Fruit fly (Drosophila melanogaster) whole organism, embryonic: ENCODE results near the gene CG5516.

Source experiments
- Atf-2 ChIP-seq: fragments of 200-800 bp; sonication (Bioruptor generic); optimal IDR thresholded peaks from 2 replicates; lab custom pipeline; 2016; ENCODE audit warnings: missing biosample characterization, missing genetic modification characterization
- Atf6 ChIP-seq: fragments of 200-800 bp; sonication (Bioruptor generic); IDR thresholded peaks from 2 replicates; pipeline ENCODE4 v1.3.6; 2022; ENCODE audit warnings: missing biosample characterization, missing genetic modification characterization
- CG1024 ChIP-seq: fragments of 200-800 bp; sonication (Bioruptor generic); IDR thresholded peaks from 2 replicates; pipeline ENCODE4 v1.3.6; 2022; ENCODE audit warnings: missing biosample characterization, missing genetic modification characterization
- CG10267 ChIP-seq: fragments of 200-800 bp; sonication (Bioruptor generic); optimal IDR thresholded peaks from 2 replicates; lab custom pipeline; 2018; ENCODE audit warnings: missing biosample characterization, mild to moderate bottlenecking, missing genetic modification characterization, moderate library complexity
- CG11085 ChIP-seq: fragments of 200-800 bp; sonication (Bioruptor generic); IDR thresholded peaks from 2 replicates; pipeline ENCODE4 v1.3.6; 2022; ENCODE audit warnings: missing biosample characterization, missing genetic modification characterization
- CG11398 ChIP-seq: fragments of 200-800 bp; sonication (Bioruptor generic); optimal IDR thresholded peaks from 2 replicates; lab custom pipeline; 2016; ENCODE audit warnings: missing biosample characterization, missing genetic modification characterization
- CG12659 ChIP-seq: fragments of 200-800 bp; sonication (Bioruptor generic); optimal IDR thresholded peaks from 3 replicates; lab custom pipeline; 2017; ENCODE audit warnings: mild to moderate bottlenecking, missing biosample characterization, missing genetic modification reagents, missing genetic modification characterization
- CG12769 ChIP-seq: fragments of 200-800 bp; sonication (Bioruptor generic); optimal IDR thresholded peaks from 2 replicates; lab custom pipeline; 2019; ENCODE audit warnings: missing biosample characterization, mild to moderate bottlenecking, missing genetic modification characterization, moderate library complexity
- CG13123 ChIP-seq: fragments of 200-800 bp; sonication (Bioruptor generic); optimal IDR thresholded peaks from 2 replicates; lab custom pipeline; 2016; ENCODE audit warnings: missing biosample characterization, missing genetic modification characterization
- CG15011 ChIP-seq: fragments of 200-800 bp; sonication (Bioruptor generic); optimal IDR thresholded peaks from 3 replicates; lab custom pipeline; 2018; ENCODE audit warnings: missing biosample characterization, mild to moderate bottlenecking, missing genetic modification characterization
- CG1647 ChIP-seq: fragments of 200-800 bp; sonication (Bioruptor generic); optimal IDR thresholded peaks from 3 replicates; lab custom pipeline; 2016; ENCODE audit warnings: missing biosample characterization, missing genetic modification characterization
- CG17385 ChIP-seq: fragments of 200-800 bp; sonication (Bioruptor generic); optimal IDR thresholded peaks from 3 replicates; lab custom pipeline; 2018; ENCODE audit warnings: missing biosample characterization, mild to moderate bottlenecking, missing genetic modification characterization
- CG17802 ChIP-seq: fragments of 200-800 bp; sonication (Bioruptor generic); optimal IDR thresholded peaks from 2 replicates; lab custom pipeline; 2018; ENCODE audit warnings: missing biosample characterization, mild to moderate bottlenecking, missing genetic modification characterization, moderate library complexity
- CG2199 ChIP-seq: fragments of 200-800 bp; sonication (Bioruptor generic); IDR thresholded peaks from 3 replicates; pipeline ENCODE4 v1.3.6; 2022; ENCODE audit warnings: missing biosample characterization, missing genetic modification characterization
- CG2678 ChIP-seq: fragments of 200-800 bp; sonication (Bioruptor generic); optimal IDR thresholded peaks from 3 replicates; lab custom pipeline; 2019; ENCODE audit warnings: missing biosample characterization, mild to moderate bottlenecking, missing genetic modification characterization, moderate library complexity
- CG2889 ChIP-seq: fragments of 200-800 bp; sonication (Bioruptor generic); IDR thresholded peaks from 3 replicates; pipeline ENCODE4 v1.3.6; 2022; ENCODE audit warnings: missing biosample characterization, missing genetic modification characterization
- CG33213 ChIP-seq: fragments of 200-800 bp; sonication (Bioruptor generic); optimal IDR thresholded peaks from 3 replicates; lab custom pipeline; 2016; ENCODE audit warnings: missing biosample characterization, missing genetic modification characterization
- CG34224 ChIP-seq: fragments of 200-800 bp; sonication (Bioruptor generic); IDR thresholded peaks from 3 replicates; pipeline ENCODE4 v1.3.6; 2022; ENCODE audit warnings: missing biosample characterization, missing genetic modification characterization; ENCODE audit not compliant: partially characterized antibody
- CG6683 ChIP-seq: fragments of 200-800 bp; sonication (Bioruptor generic); optimal IDR thresholded peaks from 2 replicates; lab custom pipeline; 2017; ENCODE audit warnings: missing biosample characterization, mild to moderate bottlenecking, missing genetic modification characterization, missing genetic modification reagents
- CG7745 ChIP-seq: fragments of 200-800 bp; sonication (Bioruptor generic); optimal IDR thresholded peaks from 2 replicates; lab custom pipeline; 2018; ENCODE audit warnings: missing biosample characterization, mild to moderate bottlenecking, missing genetic modification characterization, moderate library complexity
- CG7839 ChIP-seq: fragments of 200-800 bp; sonication (Bioruptor generic); optimal IDR thresholded peaks from 3 replicates; lab custom pipeline; 2018; ENCODE audit warnings: missing biosample characterization, mild to moderate bottlenecking, missing genetic modification characterization, moderate library complexity
- CG7928 ChIP-seq: fragments of 200-800 bp; sonication (Bioruptor generic); optimal IDR thresholded peaks from 2 replicates; lab custom pipeline; 2017; ENCODE audit warnings: missing biosample characterization, mild to moderate bottlenecking, missing genetic modification characterization
- D19B ChIP-seq: fragments of 200-800 bp; sonication (Bioruptor generic); optimal IDR thresholded peaks from 2 replicates; lab custom pipeline; 2017; ENCODE audit warnings: missing biosample characterization, mild to moderate bottlenecking, missing genetic modification characterization
- Ets65A ChIP-seq: fragments of 200-800 bp; sonication (Bioruptor generic); peaks from one replicate; lab custom pipeline; 2016; ENCODE audit warnings: missing biosample characterization, missing genetic modification characterization
- Gsc ChIP-seq: fragments of 200-800 bp; sonication (Bioruptor generic); IDR thresholded peaks from 2 replicates; pipeline ENCODE4 v1.3.6; 2022; ENCODE audit warnings: missing biosample characterization, missing genetic modification characterization
- Gug ChIP-seq: fragments of 200-800 bp; sonication (Bioruptor generic); IDR thresholded peaks from 4 replicates; pipeline ENCODE4 v1.3.6; 2022; ENCODE audit warnings: missing biosample characterization, missing genetic modification characterization
- Meics ChIP-seq: fragments of 200-800 bp; sonication (Bioruptor generic); optimal IDR thresholded peaks from 2 replicates; lab custom pipeline; 2017; ENCODE audit warnings: missing biosample characterization, mild to moderate bottlenecking, missing genetic modification characterization
- NFAT ChIP-seq: fragments of 200-800 bp; sonication (Bioruptor generic); IDR thresholded peaks from 2 replicates; pipeline ENCODE4 v1.3.6; 2022; ENCODE audit warnings: missing biosample characterization, missing genetic modification characterization
- NK7.1 ChIP-seq: fragments of 200-800 bp; sonication (Bioruptor generic); optimal IDR thresholded peaks from 3 replicates; lab custom pipeline; 2016; ENCODE audit warnings: missing biosample characterization, missing genetic modification characterization
- Neu2 ChIP-seq: fragments of 200-800 bp; sonication (Bioruptor generic); optimal IDR thresholded peaks from 3 replicates; lab custom pipeline; 2016; ENCODE audit warnings: missing biosample characterization, missing genetic modification characterization, borderline replicate concordance
- Trl ChIP-seq, 3 experiments: fragments of >200 bp in 2 of 3; fragments of 200-800 bp in 1 of 3; sonication (Bioruptor generic) in 1 of 3; optimal IDR thresholded peaks; 2 replicates in 1 of 3; 3 replicates in 2 of 3; lab custom pipeline; 2016 to 2017; ENCODE audit warnings: missing biosample characterization in 1 of 3, missing genetic modification characterization in 1 of 3
- ara ChIP-seq: fragments of 200-800 bp; sonication (Bioruptor generic); IDR thresholded peaks from 2 replicates; pipeline ENCODE4 v1.3.6; 2022; ENCODE audit warnings: missing biosample characterization, missing genetic modification characterization
- cad ChIP-seq: fragments of >200 bp; optimal IDR thresholded peaks from 2 replicates; lab custom pipeline; 2017; ENCODE audit warnings: missing biosample characterization, missing genetic modification characterization
- cato ChIP-seq: fragments of 200-800 bp; sonication (Bioruptor generic); optimal IDR thresholded peaks from 2 replicates; lab custom pipeline; 2016; ENCODE audit warnings: missing biosample characterization, missing genetic modification characterization, borderline replicate concordance
- chinmo ChIP-seq: fragments of 200-800 bp; sonication (Bioruptor generic); IDR thresholded peaks from 4 replicates; pipeline ENCODE4 v1.3.6; 2022; ENCODE audit warnings: missing biosample characterization, missing genetic modification characterization; ENCODE audit not compliant: partially characterized antibody
- dan ChIP-seq: fragments of 200-800 bp; sonication (Bioruptor generic); IDR thresholded peaks from 2 replicates; pipeline ENCODE4 v1.3.6; 2022; ENCODE audit warnings: missing biosample characterization, missing genetic modification characterization
- danr ChIP-seq: fragments of 200-800 bp; sonication (Bioruptor generic); IDR thresholded peaks from 2 replicates; pipeline ENCODE4 v1.3.6; 2022; ENCODE audit warnings: missing biosample characterization, missing genetic modification characterization
- dmrt99B ChIP-seq: fragments of 200-800 bp; sonication (Bioruptor generic); optimal IDR thresholded peaks from 2 replicates; lab custom pipeline; 2018; ENCODE audit warnings: missing biosample characterization, mild to moderate bottlenecking, missing genetic modification characterization, moderate library complexity
- dpn ChIP-seq, 2 experiments: fragments of 200-800 bp; sonication (Bioruptor generic); optimal IDR thresholded peaks; 3 replicates each; lab custom pipeline; 2016; ENCODE audit warnings: missing biosample characterization in 2 of 2, missing genetic modification characterization in 2 of 2
- hth ChIP-seq: fragments of >200 bp; optimal IDR thresholded peaks from 2 replicates; lab custom pipeline; 2017; ENCODE audit warnings: inconsistent platforms
- lbe ChIP-seq: fragments of 200-800 bp; sonication (Bioruptor generic); optimal IDR thresholded peaks from 2 replicates; lab custom pipeline; 2016; ENCODE audit warnings: missing biosample characterization, mild to moderate bottlenecking, missing genetic modification characterization
- lola ChIP-seq, 3 experiments: fragments of >200 bp in 2 of 3; fragments of 200-800 bp in 1 of 3; sonication (Bioruptor generic) in 1 of 3; optimal IDR thresholded peaks; 2 replicates each; lab custom pipeline; 2017 to 2019; ENCODE audit warnings: missing biosample characterization in 3 of 3, missing genetic modification characterization in 3 of 3, mild to moderate bottlenecking in 1 of 3, moderate library complexity in 1 of 3
- nau ChIP-seq: fragments of 200-800 bp; sonication (Bioruptor generic); optimal IDR thresholded peaks from 3 replicates; lab custom pipeline; 2017; ENCODE audit warnings: missing biosample characterization, mild to moderate bottlenecking, missing genetic modification characterization, missing genetic modification reagents
- schlank ChIP-seq: fragments of 200-800 bp; sonication (Bioruptor generic); optimal IDR thresholded peaks from 2 replicates; lab custom pipeline; 2018; ENCODE audit warnings: missing biosample characterization, mild to moderate bottlenecking, missing genetic modification characterization
- seq ChIP-seq: fragments of 200-800 bp; sonication (Bioruptor generic); IDR thresholded peaks from 2 replicates; pipeline ENCODE4 v1.3.6; 2022; ENCODE audit warnings: missing biosample characterization, missing genetic modification characterization
- slou ChIP-seq: fragments of 200-800 bp; sonication (Bioruptor generic); optimal IDR thresholded peaks from 3 replicates; lab custom pipeline; 2016; ENCODE audit warnings: missing biosample characterization, missing genetic modification characterization
- sna ChIP-seq: fragments of 200-800 bp; sonication (Bioruptor generic); IDR thresholded peaks from 2 replicates; pipeline ENCODE4 v1.3.6; 2022; ENCODE audit warnings: missing biosample characterization, missing genetic modification characterization; ENCODE audit not compliant: partially characterized antibody
- tin ChIP-seq: fragments of 200-800 bp; sonication (Bioruptor generic); optimal IDR thresholded peaks from 3 replicates; lab custom pipeline; 2016; ENCODE audit warnings: missing biosample characterization, missing genetic modification characterization
- tup ChIP-seq: fragments of 200-800 bp; sonication (Bioruptor generic); optimal IDR thresholded peaks from 2 replicates; lab custom pipeline; 2016; ENCODE audit warnings: missing biosample characterization, mild to moderate bottlenecking, missing genetic modification characterization, moderate library complexity

CG5516 gene

dm6 chr3R:15972979-15973486 lies 9.3 kb downstream of the CG5516 start, which contains the start of gene Hel89B (continued):
- TF ChIP-seq seq (GFP tag; lab: Robert Waterston, UW), result no peak
- TF ChIP-seq hth (lab: Kevin White, UChicago), result no peak
- TF ChIP-seq CG2199 (GFP tag; lab: Robert Waterston, UW), result no peak
- peak; percentile 62 for TF ChIP-seq CG2678 (tag; lab: Kevin White, UChicago)
- TF ChIP-seq cato, result peak; percentile 46
- peak; percentile 46 for TF ChIP-seq Meics (GFP tag; lab: Kevin White, UChicago)
- TF ChIP-seq CG7928 (GFP tag; lab: Kevin White, UChicago), result peak; percentile 12
- TF ChIP-seq CG12659, result peak; percentile 84
- no peak for TF ChIP-seq CG17385
- peak; percentile 30 for TF ChIP-seq CG1647 (GFP tag; lab: Kevin White, UChicago)
- no peak for TF ChIP-seq Neu2
- TF ChIP-seq dpn (GFP tag; optimal IDR thresholded peaks at IDR 0.05; lab: Kevin White, UChicago), result peak; percentile 66 to 67
- no peak for TF ChIP-seq cad (GFP tag; lab: Kevin White, UChicago)
- TF ChIP-seq CG12769, result peak; percentile 39
- peak; percentile 94 for TF ChIP-seq Ets65A (GFP tag; lab: Kevin White, UChicago)
- no peak for TF ChIP-seq CG11085 (GFP tag; lab: Robert Waterston, UW)
- TF ChIP-seq CG10267 (tag; lab: Kevin White, UChicago), result peak; percentile 72
- no peak for TF ChIP-seq Atf6 (GFP tag; lab: Robert Waterston, UW)
- peak; percentile 51 for TF ChIP-seq dmrt99B (tag; lab: Kevin White, UChicago)
- TF ChIP-seq D19B (GFP tag; lab: Kevin White, UChicago), result no peak

dm6 chr3R:15973488-15973975 lies 9.8 kb downstream of the CG5516 start:
- TF ChIP-seq hth (lab: Kevin White, UChicago) (no peak), Gsc (GFP tag; lab: Robert Waterston, UW) (no peak), CG7745 (tag; lab: Kevin White, UChicago) (no peak), CG33213 (GFP tag; lab: Kevin White, UChicago) (no peak), CG6683 (GFP tag; lab: Kevin White, UChicago) (no peak), CG1024 (GFP tag; lab: Robert Waterston, UW) (no peak), dan (GFP tag; lab: Robert Waterston, UW) (no peak), danr (GFP tag; lab: Robert Waterston, UW) (no peak), nau (GFP tag; lab: Kevin White, UChicago) (no peak), lbe (GFP tag; lab: Kevin White, UChicago) (no peak), schlank (tag; lab: Kevin White, UChicago) (no peak), chinmo (GFP tag; lab: Robert Waterston, UW) (no peak), Gug (no peak), tup (GFP tag; lab: Kevin White, UChicago) (no peak), CG12769 (peak; percentile 93), CG11398 (GFP tag; lab: Kevin White, UChicago) (no peak), Trl (optimal IDR thresholded peaks at IDR 0.05; lab: Kevin White, UChicago) (peak; percentile 99), Trl (GFP tag; optimal IDR thresholded peaks at IDR 0.05; lab: Kevin White, UChicago) (peak; percentile 82), lola (GFP tag; optimal IDR thresholded peaks at IDR 0.05; lab: Kevin White, UChicago) (no peak), CG15011 (GFP tag; lab: Kevin White, UChicago) (no peak), NFAT (GFP tag; lab: Robert Waterston, UW) (no peak), slou (GFP tag; lab: Kevin White, UChicago) (no peak), CG2889 (GFP tag; lab: Robert Waterston, UW) (no peak), CG2678 (tag; lab: Kevin White, UChicago) (no peak), tin (GFP tag; lab: Kevin White, UChicago) (no peak), CG7839 (tag; lab: Kevin White, UChicago) (no peak), sna (GFP tag; lab: Robert Waterston, UW) (no peak), CG17385 (peak; percentile 84), ara (GFP tag; lab: Robert Waterston, UW) (no peak), CG13123 (GFP tag; lab: Kevin White, UChicago) (no peak), cato (no peak), CG34224 (GFP tag; lab: Robert Waterston, UW) (no peak), CG17802 (tag; lab: Kevin White, UChicago) (no peak), Atf-2 (GFP tag; lab: Kevin White, UChicago) (no peak), NK7.1 (GFP tag; lab: Kevin White, UChicago) (no peak)
